Worm (Caenorhabditis elegans) whole organism, L4 larva: Measurements from ENCODE around the gene col-175.

Source experiments
- D1046.2 ChIP-seq: fragments of 200-800 bp; sonication (Bioruptor generic); IDR thresholded peaks from 2 replicates; pipeline ENCODE4 v1.3.6; 2022; ENCODE audit warnings: missing genetic modification characterization, missing compliant biosample characterization
- F10B5.3 ChIP-seq: sonication (generic microtip); optimal IDR thresholded peaks from 2 replicates; lab custom pipeline; 2016; ENCODE audit warnings: mild to moderate bottlenecking, missing genetic modification characterization, missing compliant biosample characterization
- F37D6.2 ChIP-seq: sonication (generic microtip); optimal IDR thresholded peaks from 2 replicates; lab custom pipeline; 2016; ENCODE audit warnings: mild to moderate bottlenecking, missing genetic modification characterization, missing compliant biosample characterization
- ZK337.2 ChIP-seq: fragments of 200-800 bp; sonication (Bioruptor generic); IDR thresholded peaks from 2 replicates; pipeline ENCODE4 v1.3.6; 2022; ENCODE audit warnings: missing genetic modification reagents, missing genetic modification characterization, missing compliant biosample characterization
- ama-1 ChIP-seq: fragments of 150-350 bp; optimal IDR thresholded peaks from 2 replicates; lab custom pipeline; 2014; ENCODE audit warnings: inconsistent platforms, mixed read lengths
- ceh-32 ChIP-seq: sonication (generic microtip); optimal IDR thresholded peaks from 2 replicates; lab custom pipeline; 2016; ENCODE audit warnings: mild to moderate bottlenecking, missing genetic modification characterization, missing compliant biosample characterization; ENCODE audit not compliant: poor library complexity
- cey-2 ChIP-seq: sonication (generic microtip); optimal IDR thresholded peaks from 3 replicates; lab custom pipeline; 2017; ENCODE audit warnings: missing genetic modification characterization, mild to moderate bottlenecking, missing compliant biosample characterization, antibody characterized with exemption, borderline replicate concordance; ENCODE audit not compliant: insufficient read depth
- daf-12 ChIP-seq: fragments of 150-350 bp; optimal IDR thresholded peaks from 2 replicates; lab custom pipeline; 2014; ENCODE audit warnings: missing biosample characterization, missing genetic modification reagents, missing genetic modification characterization
- daf-16 ChIP-seq, 3 experiments: sonication (generic microtip); optimal IDR thresholded peaks; 2 replicates each; lab custom pipeline; 2016 to 2017; ENCODE audit warnings: missing genetic modification characterization in 3 of 3, missing genetic modification reagents in 3 of 3, mild to moderate bottlenecking in 2 of 3, missing compliant biosample characterization in 2 of 3, missing biosample characterization in 1 of 3, moderate library complexity in 1 of 3
- dmd-6 ChIP-seq: fragments of 200-800 bp; sonication (Bioruptor generic); IDR thresholded peaks from 2 replicates; pipeline ENCODE4 v1.3.6; 2022; ENCODE audit warnings: missing genetic modification reagents, missing genetic modification characterization, missing compliant biosample characterization
- dmd-8 ChIP-seq: fragments of 200-800 bp; sonication (Bioruptor generic); IDR thresholded peaks from 2 replicates; pipeline ENCODE4 v1.3.6; 2022; ENCODE audit warnings: missing genetic modification characterization, missing compliant biosample characterization
- dve-1 ChIP-seq: sonication (generic microtip); optimal IDR thresholded peaks from 2 replicates; lab custom pipeline; 2017; ENCODE audit warnings: antibody characterized with exemption, mild to moderate bottlenecking, missing genetic modification characterization, missing compliant biosample characterization; ENCODE audit not compliant: insufficient read depth
- fkh-10 ChIP-seq: fragments of 150-350 bp; optimal IDR thresholded peaks from 2 replicates; lab custom pipeline; 2014; ENCODE audit warnings: missing biosample characterization, missing genetic modification reagents, missing genetic modification characterization
- fos-1 ChIP-seq: fragments of 150-350 bp; optimal IDR thresholded peaks from 2 replicates; lab custom pipeline; 2014; ENCODE audit warnings: missing biosample characterization, missing genetic modification characterization
- gei-8 ChIP-seq: fragments of 200-800 bp; sonication (Bioruptor generic); optimal IDR thresholded peaks from 2 replicates; lab custom pipeline; 2018; ENCODE audit warnings: mild to moderate bottlenecking, missing genetic modification characterization, missing compliant biosample characterization
- hif-1 ChIP-seq, 2 experiments: sonication (generic microtip); optimal IDR thresholded peaks; 2 replicates each; lab custom pipeline; 2016 to 2017; ENCODE audit warnings: missing compliant biosample characterization in 2 of 2, missing genetic modification characterization in 2 of 2, missing genetic modification reagents in 2 of 2, missing genotype in 2 of 2, mild to moderate bottlenecking in 1 of 2
- hlh-11 ChIP-seq: fragments of 200-800 bp; sonication (Bioruptor generic); optimal IDR thresholded peaks from 2 replicates; lab custom pipeline; 2018; ENCODE audit warnings: mild to moderate bottlenecking, missing genetic modification characterization, missing compliant biosample characterization
- hlh-30 ChIP-seq: sonication (generic microtip); optimal IDR thresholded peaks from 2 replicates; lab custom pipeline; 2017; ENCODE audit warnings: antibody characterized with exemption, mild to moderate bottlenecking, missing genetic modification characterization, missing compliant biosample characterization; ENCODE audit not compliant: insufficient read depth
- hmg-1.1 ChIP-seq: fragments of 200-800 bp; sonication (Bioruptor generic); IDR thresholded peaks from 2 replicates; pipeline ENCODE4 v1.3.6; 2022; ENCODE audit warnings: missing genetic modification reagents, missing genetic modification characterization, missing compliant biosample characterization
- jun-1 ChIP-seq: fragments of 150-350 bp; optimal IDR thresholded peaks from 2 replicates; lab custom pipeline; 2014; ENCODE audit warnings: missing biosample characterization, missing genetic modification reagents, missing genetic modification characterization
- lim-7 ChIP-seq: fragments of 200-800 bp; sonication (Bioruptor generic); IDR thresholded peaks from 2 replicates; pipeline ENCODE4 v1.3.6; 2022; ENCODE audit warnings: missing genetic modification characterization, missing compliant biosample characterization
- lin-38 ChIP-seq: fragments of 200-800 bp; sonication (Bioruptor generic); IDR thresholded peaks from 2 replicates; pipeline ENCODE4 v1.3.6; 2022; ENCODE audit warnings: missing genetic modification reagents, missing genetic modification characterization, missing compliant biosample characterization
- lsy-2 ChIP-seq, 2 experiments: fragments of 150-350 bp in 1 of 2; sonication (generic microtip) in 1 of 2; optimal IDR thresholded peaks; 2 replicates each; lab custom pipeline; 2014 to 2017; ENCODE audit warnings: missing biosample characterization in 2 of 2, missing genetic modification characterization in 2 of 2
- mdl-1 ChIP-seq, 2 experiments: fragments of 150-350 bp in 1 of 2; sonication (generic microtip) in 1 of 2; optimal IDR thresholded peaks; 2 replicates each; lab custom pipeline; 2014 to 2017; ENCODE audit warnings: missing biosample characterization in 2 of 2, missing genetic modification characterization in 2 of 2
- mep-1 ChIP-seq: fragments of 150-350 bp; sonication (generic microtip); optimal IDR thresholded peaks from 3 replicates; lab custom pipeline; 2014; ENCODE audit warnings: missing biosample characterization, missing genetic modification characterization
- mes-2 ChIP-seq: sonication (generic microtip); optimal IDR thresholded peaks from 2 replicates; lab custom pipeline; 2016; ENCODE audit warnings: missing genotype, mild to moderate bottlenecking, missing genetic modification characterization, missing compliant biosample characterization; ENCODE audit not compliant: poor library complexity, severe bottlenecking
- mxl-2 ChIP-seq: fragments of 200-800 bp; sonication (Bioruptor generic); conservative IDR thresholded peaks from 2 replicates; pipeline ENCODE4 v1.3.6; 2022; ENCODE audit warnings: missing genetic modification reagents, missing genetic modification characterization, missing compliant biosample characterization
- nhr-28 ChIP-seq: fragments of 150-350 bp; optimal IDR thresholded peaks from 2 replicates; lab custom pipeline; 2014; ENCODE audit warnings: missing biosample characterization, missing genetic modification characterization
- nhr-41 ChIP-seq: fragments of 200-800 bp; sonication (Bioruptor generic); IDR thresholded peaks from 2 replicates; pipeline ENCODE4 v1.3.6; 2022; ENCODE audit warnings: missing genetic modification reagents, missing genetic modification characterization, missing compliant biosample characterization
- nhr-48 ChIP-seq: sonication (generic microtip); optimal IDR thresholded peaks from 2 replicates; lab custom pipeline; 2016; ENCODE audit warnings: mild to moderate bottlenecking, missing genetic modification characterization, missing compliant biosample characterization
- nhr-77 ChIP-seq: fragments of 150-350 bp; optimal IDR thresholded peaks from 2 replicates; lab custom pipeline; 2014; ENCODE audit warnings: missing biosample characterization, missing genetic modification characterization
- php-3 ChIP-seq: fragments of 200-800 bp; sonication (Bioruptor generic); IDR thresholded peaks from 2 replicates; pipeline ENCODE4 v1.3.6; 2022; ENCODE audit warnings: missing genetic modification reagents, missing genetic modification characterization, missing compliant biosample characterization
- pqm-1 ChIP-seq: sonication (generic microtip); optimal IDR thresholded peaks from 2 replicates; lab custom pipeline; 2017; ENCODE audit warnings: missing biosample characterization, missing genetic modification characterization
- sdz-12 ChIP-seq: fragments of 200-800 bp; sonication (Bioruptor generic); optimal IDR thresholded peaks from 2 replicates; lab custom pipeline; 2018; ENCODE audit warnings: mild to moderate bottlenecking, missing genetic modification characterization, missing compliant biosample characterization
- skn-1 ChIP-seq: fragments of 150-350 bp; optimal IDR thresholded peaks from 2 replicates; lab custom pipeline; 2014; ENCODE audit warnings: missing biosample characterization, missing genetic modification characterization
- snpc-1.2 ChIP-seq: fragments of 200-800 bp; sonication (Bioruptor generic); IDR thresholded peaks from 2 replicates; pipeline ENCODE4 v1.3.6; 2022; ENCODE audit warnings: missing genetic modification reagents, missing genetic modification characterization, missing compliant biosample characterization
- snpc-4 ChIP-seq: fragments of 150-350 bp; optimal IDR thresholded peaks from 2 replicates; lab custom pipeline; 2014; ENCODE audit warnings: missing biosample characterization, missing genetic modification characterization
- tag-97 ChIP-seq: fragments of 200-800 bp; sonication (Bioruptor generic); IDR thresholded peaks from 2 replicates; pipeline ENCODE4 v1.3.6; 2022; ENCODE audit warnings: missing genetic modification characterization, missing compliant biosample characterization
- unc-130 ChIP-seq: sonication (generic microtip); optimal IDR thresholded peaks from 2 replicates; lab custom pipeline; 2016; ENCODE audit warnings: missing genetic modification reagents, missing genetic modification characterization, missing compliant biosample characterization
- unc-39 ChIP-seq: sonication (generic microtip); optimal IDR thresholded peaks from 2 replicates; lab custom pipeline; 2017; ENCODE audit warnings: missing biosample characterization, missing genetic modification characterization
- vab-7 ChIP-seq: fragments of 200-800 bp; sonication (Bioruptor generic); IDR thresholded peaks from 2 replicates; pipeline ENCODE4 v1.3.6; 2022; ENCODE audit warnings: missing genetic modification reagents, missing genetic modification characterization, missing compliant biosample characterization
- zip-2 ChIP-seq: fragments of 150-350 bp; optimal IDR thresholded peaks from 2 replicates; lab custom pipeline; 2014; ENCODE audit warnings: missing biosample characterization, missing genetic modification characterization

Gene col-175

DNA sequence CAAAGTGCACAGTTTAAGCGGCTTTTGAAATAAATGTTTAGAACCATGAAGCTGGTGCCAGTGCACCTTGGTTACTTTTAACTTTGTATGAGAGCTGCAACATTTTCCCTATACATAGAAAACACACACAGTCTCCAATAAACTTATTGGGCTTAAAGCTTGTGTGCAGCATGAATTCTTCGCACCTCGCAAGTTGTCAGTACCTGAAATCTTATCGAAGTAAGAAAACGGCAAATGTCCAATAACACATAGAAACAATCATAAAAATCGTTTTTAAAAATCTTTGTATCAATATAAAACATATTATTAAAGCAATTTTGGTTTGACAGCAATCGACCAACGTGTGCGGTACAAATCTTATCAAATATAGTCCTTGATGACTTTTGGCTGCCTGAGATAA, 34.0 kb upstream of the col-175 start (continued):
- TF ChIP-seq lin-38 (GFP tag; lab: Robert Waterston, UW) (no peak), hif-1 (tag; optimal IDR thresholded peaks at IDR 0.05; lab: Kevin White, UChicago) (no peak), fos-1 (tag; lab: Kevin White, UChicago) (no peak), F10B5.3 (tag; lab: Kevin White, UChicago) (peak; percentile 22), ama-1 (lab: Kevin White, UChicago) (no peak), cey-2 (tag; lab: Kevin White, UChicago) (no peak), gei-8 (GFP tag; lab: Kevin White, UChicago) (no peak), daf-12 (no peak), php-3 (GFP tag; lab: Robert Waterston, UW) (0 out of 2 replicates have a peak, but pooled peaks have one; percentile 32), tag-97 (no peak), pqm-1 (tag; lab: Kevin White, UChicago) (no peak), sdz-12 (GFP tag; lab: Kevin White, UChicago) (no peak), nhr-41 (no peak), lim-7 (GFP tag; lab: Robert Waterston, UW) (no peak), D1046.2 (GFP tag; lab: Robert Waterston, UW) (no peak), mdl-1 (tag; optimal IDR thresholded peaks at IDR 0.05; lab: Kevin White, UChicago) (no peak), snpc-1.2 (no peak), unc-130 (GFP tag; lab: Kevin White, UChicago) (no peak)

DNA sequence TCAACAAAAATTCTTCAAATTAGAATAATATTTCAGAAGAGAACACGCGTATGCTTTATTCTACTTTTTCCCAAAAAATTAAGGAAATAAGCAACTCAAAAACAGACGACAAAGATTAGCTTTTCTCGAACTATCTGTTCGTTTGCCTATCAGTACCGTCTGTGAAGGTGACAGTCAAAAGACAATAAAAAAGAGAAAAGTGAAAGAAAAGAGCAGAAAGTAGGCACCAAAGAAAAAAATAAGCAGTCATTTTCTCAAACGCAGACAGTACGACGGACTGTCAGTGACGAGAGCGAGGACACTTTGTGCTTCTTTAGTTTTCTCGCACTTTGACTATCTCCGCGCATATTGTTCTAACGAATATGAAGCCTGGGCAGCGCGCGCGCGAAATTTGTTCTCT, 32.1 kb upstream of the col-175 start:
- TF ChIP-seq lsy-2 (tag; optimal IDR thresholded peaks at IDR 0.05; lab: Kevin White, UChicago) (no peak), snpc-4 (no peak), mxl-2 (GFP tag; lab: Robert Waterston, UW) (no peak), ZK337.2 (GFP tag; lab: Robert Waterston, UW) (no peak), tag-97 (no peak), jun-1 (no peak), pqm-1 (tag; lab: Kevin White, UChicago) (peak; percentile 14), F37D6.2 (no peak), php-3 (GFP tag; lab: Robert Waterston, UW) (0 out of 2 replicates have a peak, but pooled peaks have one; percentile 6), dmd-6 (GFP tag; lab: Robert Waterston, UW) (peak; percentile 73), daf-16 (GFP tag; optimal IDR thresholded peaks at IDR 0.05; lab: Kevin White, UChicago) (no peak), daf-16 (tag; optimal IDR thresholded peaks at IDR 0.05; lab: Kevin White, UChicago) (peak; percentile 37), hmg-1.1 (no peak), skn-1 (tag; lab: Kevin White, UChicago) (no peak), nhr-48 (tag; lab: Kevin White, UChicago) (no peak), cey-2 (tag; lab: Kevin White, UChicago) (no peak), mep-1 (tag; lab: Kevin White, UChicago) (no peak), dmd-8 (GFP tag; lab: Robert Waterston, UW) (no peak), hlh-30 (tag; lab: Kevin White, UChicago) (peak; percentile 0), zip-2 (tag; lab: Kevin White, UChicago) (no peak), dve-1 (peak; percentile 68), fkh-10 (no peak), nhr-77 (no peak), nhr-28 (tag; lab: Kevin White, UChicago) (peak; percentile 18), unc-39 (tag; lab: Kevin White, UChicago) (no peak), ceh-32 (tag; lab: Kevin White, UChicago) (no peak), hlh-11 (tag; lab: Kevin White, UChicago) (peak; percentile 54), mes-2 (tag; lab: Kevin White, UChicago) (no peak), vab-7 (no peak)
